Worm (Caenorhabditis elegans) whole organism, young adult: ENCODE measurements around the gene C49F8.3.
A peak's percentile ranks its signal among the peaks of the same experiment; 100 is the strongest.

Experiments
- C06A6.2 ChIP-seq: fragments of 200-800 bp; sonication (Bioruptor generic); conservative IDR thresholded peaks from 2 replicates; pipeline ENCODE4 v1.3.6; 2022; ENCODE audit warnings: missing genetic modification characterization, missing compliant biosample characterization
- F10E7.11 ChIP-seq: sonication (generic microtip); optimal IDR thresholded peaks from 2 replicates; lab custom pipeline; 2017; ENCODE audit warnings: mild to moderate bottlenecking, missing genetic modification characterization, moderate library complexity, missing compliant biosample characterization
- F22D6.2 ChIP-seq: sonication (generic microtip); optimal IDR thresholded peaks from 2 replicates; lab custom pipeline; 2016; ENCODE audit warnings: mild to moderate bottlenecking, missing genetic modification characterization, missing compliant biosample characterization
- F33H1.4 ChIP-seq: fragments of 200-800 bp; sonication (Bioruptor generic); IDR thresholded peaks from 2 replicates; pipeline ENCODE4 v1.3.6; 2022; ENCODE audit warnings: missing genetic modification reagents, missing genetic modification characterization, missing compliant biosample characterization
- F37B4.10 ChIP-seq: fragments of 200-800 bp; sonication (Bioruptor generic); IDR thresholded peaks from 2 replicates; pipeline ENCODE4 v1.3.6; 2022; ENCODE audit warnings: missing genetic modification characterization, missing compliant biosample characterization
- F39B2.1 ChIP-seq: fragments of 200-800 bp; sonication (Bioruptor generic); IDR thresholded peaks from 2 replicates; pipeline ENCODE4 v1.3.6; 2022; ENCODE audit warnings: missing genetic modification reagents, missing genetic modification characterization, missing compliant biosample characterization
- F52B5.7 ChIP-seq: sonication (generic microtip); optimal IDR thresholded peaks from 2 replicates; lab custom pipeline; 2016; ENCODE audit warnings: mild to moderate bottlenecking, missing genetic modification characterization, missing compliant biosample characterization
- F55B11.4 ChIP-seq: sonication (generic microtip); optimal IDR thresholded peaks from 2 replicates; lab custom pipeline; 2016; ENCODE audit warnings: missing compliant biosample characterization, missing genetic modification characterization, borderline replicate concordance; ENCODE audit not compliant: insufficient read depth
- Y56A3A.18 ChIP-seq: fragments of 200-800 bp; sonication (Bioruptor generic); IDR thresholded peaks from 2 replicates; pipeline ENCODE4 v1.3.6; 2022; ENCODE audit warnings: missing genetic modification reagents, missing genetic modification characterization, missing compliant biosample characterization
- Y95B8A.8 ChIP-seq: fragments of 200-800 bp; sonication (Bioruptor generic); IDR thresholded peaks from 2 replicates; pipeline ENCODE4 v1.3.6; 2022; ENCODE audit warnings: missing genetic modification reagents, missing genetic modification characterization, missing compliant biosample characterization
- akir-1 ChIP-seq: fragments of 200-800 bp; sonication (Bioruptor generic); optimal IDR thresholded peaks from 2 replicates; lab custom pipeline; 2018; ENCODE audit warnings: mild to moderate bottlenecking, missing genetic modification characterization, moderate library complexity, missing compliant biosample characterization
- aptf-2 ChIP-seq: fragments of 200-800 bp; sonication (Bioruptor generic); conservative IDR thresholded peaks from 2 replicates; pipeline ENCODE4 v1.3.6; 2022; ENCODE audit warnings: missing genetic modification reagents, missing genetic modification characterization, missing compliant biosample characterization
- aptf-3 ChIP-seq: fragments of 200-800 bp; sonication (Bioruptor generic); IDR thresholded peaks from 2 replicates; pipeline ENCODE4 v1.3.6; 2022; ENCODE audit warnings: missing genetic modification characterization, missing compliant biosample characterization
- bed-1 ChIP-seq: fragments of 200-800 bp; sonication (Bioruptor generic); IDR thresholded peaks from 2 replicates; pipeline ENCODE4 v1.3.6; 2022; ENCODE audit warnings: missing genetic modification reagents, missing genetic modification characterization, missing compliant biosample characterization
- ccch-3 ChIP-seq: fragments of 200-800 bp; sonication (Bioruptor generic); optimal IDR thresholded peaks from 2 replicates; lab custom pipeline; 2018; ENCODE audit warnings: mild to moderate bottlenecking, missing genetic modification characterization, missing compliant biosample characterization
- cebp-2 ChIP-seq: fragments of 200-800 bp; sonication (Bioruptor generic); IDR thresholded peaks from 2 replicates; pipeline ENCODE4 v1.3.6; 2022; ENCODE audit warnings: missing genetic modification characterization, missing compliant biosample characterization
- ceh-100 ChIP-seq: fragments of 200-800 bp; sonication (Bioruptor generic); IDR thresholded peaks from 2 replicates; pipeline ENCODE4 v1.3.6; 2022; ENCODE audit warnings: missing genetic modification reagents, missing genetic modification characterization, missing compliant biosample characterization
- chd-7 ChIP-seq: sonication (generic microtip); optimal IDR thresholded peaks from 2 replicates; lab custom pipeline; 2016; ENCODE audit warnings: mild to moderate bottlenecking, missing genetic modification characterization, moderate library complexity, missing compliant biosample characterization
- die-1 ChIP-seq: sonication (generic microtip); optimal IDR thresholded peaks from 2 replicates; lab custom pipeline; 2016; ENCODE audit warnings: missing genotype, mild to moderate bottlenecking, missing genetic modification characterization, missing compliant biosample characterization
- dox-1 ChIP-seq: fragments of 200-800 bp; sonication (Bioruptor generic); IDR thresholded peaks from 2 replicates; pipeline ENCODE4 v1.3.6; 2022; ENCODE audit warnings: missing genetic modification reagents, missing genetic modification characterization, missing compliant biosample characterization
- dpl-1 ChIP-seq: fragments of 150-350 bp; optimal IDR thresholded peaks from 2 replicates; lab custom pipeline; 2014; ENCODE audit warnings: missing biosample characterization, missing genetic modification reagents, missing genetic modification characterization
- efl-1 ChIP-seq: fragments of 150-350 bp; optimal IDR thresholded peaks from 2 replicates; lab custom pipeline; 2014; ENCODE audit warnings: missing biosample characterization, missing genetic modification reagents, missing genetic modification characterization
- egl-18 ChIP-seq: fragments of 200-800 bp; sonication (Bioruptor generic); IDR thresholded peaks from 2 replicates; pipeline ENCODE4 v1.3.6; 2022; ENCODE audit warnings: missing genetic modification reagents, missing genetic modification characterization, missing compliant biosample characterization
- egrh-3 ChIP-seq: fragments of 200-800 bp; sonication (Bioruptor generic); IDR thresholded peaks from 2 replicates; pipeline ENCODE4 v1.3.6; 2022; ENCODE audit warnings: missing genetic modification reagents, missing genetic modification characterization, missing compliant biosample characterization
- fkh-3 ChIP-seq: sonication (generic microtip); optimal IDR thresholded peaks from 2 replicates; lab custom pipeline; 2016; ENCODE audit warnings: mild to moderate bottlenecking, missing genetic modification characterization, missing compliant biosample characterization
- hmg-1.2 ChIP-seq: fragments of 200-800 bp; sonication (Bioruptor generic); IDR thresholded peaks from 2 replicates; pipeline ENCODE4 v1.3.6; 2022; ENCODE audit warnings: missing genetic modification reagents, missing genetic modification characterization, missing compliant biosample characterization
- hrde-1 ChIP-seq: sonication (generic microtip); optimal IDR thresholded peaks from 2 replicates; lab custom pipeline; 2016; ENCODE audit warnings: missing genetic modification characterization, mild to moderate bottlenecking, missing compliant biosample characterization, moderate library complexity, missing genotype, missing genetic modification reagents, borderline replicate concordance
- lag-1 ChIP-seq: fragments of 200-800 bp; sonication (Bioruptor generic); IDR thresholded peaks from 2 replicates; pipeline ENCODE4 v1.3.6; 2022; ENCODE audit warnings: missing genetic modification reagents, missing genetic modification characterization, missing compliant biosample characterization
- let-526 ChIP-seq: fragments of 200-800 bp; sonication (Bioruptor generic); IDR thresholded peaks from 2 replicates; pipeline ENCODE4 v1.3.6; 2022; ENCODE audit warnings: missing genetic modification reagents, missing genetic modification characterization, missing compliant biosample characterization
- lin-54 ChIP-seq: fragments of 200-800 bp; sonication (Bioruptor generic); optimal IDR thresholded peaks from 2 replicates; lab custom pipeline; 2018; ENCODE audit warnings: mild to moderate bottlenecking, missing genetic modification characterization, missing compliant biosample characterization
- lir-1 ChIP-seq: fragments of 200-800 bp; sonication (Bioruptor generic); conservative IDR thresholded peaks from 2 replicates; pipeline ENCODE4 v1.3.6; 2022; ENCODE audit warnings: missing genetic modification reagents, missing genetic modification characterization, missing compliant biosample characterization
- lsy-27 ChIP-seq: sonication (generic microtip); optimal IDR thresholded peaks from 2 replicates; lab custom pipeline; 2017; ENCODE audit warnings: missing genetic modification characterization, mild to moderate bottlenecking, missing compliant biosample characterization, antibody characterized with exemption, missing genotype, borderline replicate concordance; ENCODE audit not compliant: insufficient read depth
- madf-3 ChIP-seq: fragments of 200-800 bp; sonication (Bioruptor generic); IDR thresholded peaks from 2 replicates; pipeline ENCODE4 v1.3.6; 2022; ENCODE audit warnings: missing genetic modification reagents, missing genetic modification characterization, missing compliant biosample characterization
- mes-4 ChIP-seq: sonication (generic microtip); optimal IDR thresholded peaks from 2 replicates; lab custom pipeline; 2016; ENCODE audit warnings: missing genotype, missing genetic modification characterization, missing compliant biosample characterization
- mxl-1 ChIP-seq: sonication (generic microtip); optimal IDR thresholded peaks from 2 replicates; lab custom pipeline; 2016; ENCODE audit warnings: missing genetic modification characterization, missing compliant biosample characterization
- nfya-2 ChIP-seq: fragments of 200-800 bp; sonication (Bioruptor generic); IDR thresholded peaks from 2 replicates; pipeline ENCODE4 v1.3.6; 2022; ENCODE audit warnings: missing genetic modification reagents, missing genetic modification characterization, missing compliant biosample characterization
- nhr-120 ChIP-seq: fragments of 200-800 bp; sonication (Bioruptor generic); IDR thresholded peaks from 2 replicates; pipeline ENCODE4 v1.3.6; 2022; ENCODE audit warnings: missing genetic modification characterization, missing compliant biosample characterization
- pbrm-1 ChIP-seq: fragments of 200-800 bp; sonication (Bioruptor generic); IDR thresholded peaks from 2 replicates; pipeline ENCODE4 v1.3.6; 2022; ENCODE audit warnings: missing genetic modification reagents, missing genetic modification characterization, missing compliant biosample characterization
- pha-4 ChIP-seq: fragments of 150-350 bp; sonication (generic microtip); optimal IDR thresholded peaks from 2 replicates; lab custom pipeline; 2014; ENCODE audit warnings: missing biosample characterization, missing genetic modification reagents, missing genetic modification characterization
- rcor-1 ChIP-seq: fragments of 200-800 bp; sonication (Bioruptor generic); IDR thresholded peaks from 2 replicates; pipeline ENCODE4 v1.3.6; 2022; ENCODE audit warnings: missing genetic modification reagents, missing genetic modification characterization, missing compliant biosample characterization
- repo-1 ChIP-seq: sonication (generic microtip); optimal IDR thresholded peaks from 2 replicates; lab custom pipeline; 2017; ENCODE audit warnings: mild to moderate bottlenecking, missing genetic modification characterization, missing compliant biosample characterization
- sdz-38 ChIP-seq: sonication (generic microtip); optimal IDR thresholded peaks from 2 replicates; lab custom pipeline; 2016; ENCODE audit warnings: missing genotype, missing genetic modification characterization, missing compliant biosample characterization
- sea-2 ChIP-seq: fragments of 200-800 bp; sonication (Bioruptor generic); IDR thresholded peaks from 2 replicates; pipeline ENCODE4 v1.3.6; 2022; ENCODE audit warnings: missing genetic modification characterization, missing compliant biosample characterization
- snpc-3.4 ChIP-seq: sonication (generic microtip); optimal IDR thresholded peaks from 2 replicates; lab custom pipeline; 2017; ENCODE audit warnings: missing genetic modification characterization, mild to moderate bottlenecking, missing compliant biosample characterization, antibody characterized with exemption, moderate library complexity, missing genotype, missing genetic modification reagents
- snpc-4 ChIP-seq, 5 experiments: fragments of 150-350 bp in 1 of 5; sonication (generic microtip) in 4 of 5; optimal IDR thresholded peaks; 2 replicates each; lab custom pipeline; 2014 to 2018; ENCODE audit warnings: missing genetic modification characterization in 5 of 5, missing biosample characterization in 3 of 5, antibody characterized with exemption in 2 of 5, mild to moderate bottlenecking in 2 of 5, missing compliant biosample characterization in 2 of 5, missing genotype in 2 of 5, moderate library complexity in 2 of 5, missing genetic modification reagents in 1 of 5
- tbp1 ChIP-seq: fragments of 200-800 bp; sonication (Bioruptor generic); optimal IDR thresholded peaks from 2 replicates; lab custom pipeline; 2018; ENCODE audit warnings: mild to moderate bottlenecking, missing genetic modification characterization, missing compliant biosample characterization
- unc-130 ChIP-seq: sonication (generic microtip); optimal IDR thresholded peaks from 2 replicates; lab custom pipeline; 2016; ENCODE audit warnings: missing genetic modification reagents, missing genetic modification characterization, missing compliant biosample characterization
- zim-3 ChIP-seq: sonication (generic microtip); optimal IDR thresholded peaks from 2 replicates; lab custom pipeline; 2017; ENCODE audit warnings: mild to moderate bottlenecking, missing genetic modification characterization, moderate library complexity, missing compliant biosample characterization
- ztf-26 ChIP-seq: sonication (generic microtip); optimal IDR thresholded peaks from 2 replicates; lab custom pipeline; 2017; ENCODE audit warnings: missing genetic modification characterization, missing compliant biosample characterization
- ztf-6 ChIP-seq: fragments of 200-800 bp; sonication (Bioruptor generic); IDR thresholded peaks from 2 replicates; pipeline ENCODE4 v1.3.6; 2022; ENCODE audit warnings: missing genetic modification reagents, missing genetic modification characterization, missing compliant biosample characterization

The C49F8.3 gene

ce11 chrX:13353530-13353929 is 33.8 kb downstream of the C49F8.3 start:
- TF ChIP-seq sdz-38 (tag; lab: Kevin White, UChicago), result no peak
- no peak for TF ChIP-seq fkh-3
- TF ChIP-seq ceh-100, result no peak
- no peak for TF ChIP-seq F33H1.4 (GFP tag; lab: Robert Waterston, UW)
- TF ChIP-seq pha-4 (tag; lab: Kevin White, UChicago), result peak; percentile 41
- no peak for TF ChIP-seq F52B5.7 (tag; lab: Kevin White, UChicago)
- no peak for TF ChIP-seq nhr-120
- TF ChIP-seq hmg-1.2 (GFP tag; lab: Robert Waterston, UW), result no peak
- no peak for TF ChIP-seq F55B11.4 (tag; lab: Kevin White, UChicago)
- TF ChIP-seq F37B4.10, result no peak
- TF ChIP-seq egrh-3 (GFP tag; lab: Robert Waterston, UW), result no peak
- no peak for TF ChIP-seq pbrm-1 (GFP tag; lab: Robert Waterston, UW)
- TF ChIP-seq lin-54, result no peak
- no peak for TF ChIP-seq zim-3
- TF ChIP-seq ztf-26 (tag; lab: Kevin White, UChicago), result peak; percentile 89
- TF ChIP-seq akir-1 (GFP tag; lab: Kevin White, UChicago), result no peak
- TF ChIP-seq cebp-2 (GFP tag; lab: Robert Waterston, UW), result no peak
- TF ChIP-seq nfya-2 (GFP tag; lab: Robert Waterston, UW), result no peak
- TF ChIP-seq C06A6.2, result no peak
- no peak for TF ChIP-seq aptf-2 (GFP tag; lab: Robert Waterston, UW)
- TF ChIP-seq egl-18 (GFP tag; lab: Robert Waterston, UW), result no peak
- no peak for TF ChIP-seq aptf-3 (GFP tag; lab: Robert Waterston, UW)
- peak; percentile 50 for TF ChIP-seq chd-7 (tag; lab: Kevin White, UChicago)
- TF ChIP-seq ztf-6 (GFP tag; lab: Robert Waterston, UW), result no peak
- no peak for TF ChIP-seq madf-3
- TF ChIP-seq snpc-4 (GFP tag; optimal IDR thresholded peaks at IDR 0.05; lab: Kevin White, UChicago), result no peak
- TF ChIP-seq snpc-4 (tag; optimal IDR thresholded peaks at IDR 0.05; lab: Kevin White, UChicago), result peak in 2 of 4 experiments; percentile 22 to 23
- peak; percentile 29 for TF ChIP-seq tbp1 (GFP tag; lab: Kevin White, UChicago)
- TF ChIP-seq lir-1 (GFP tag; lab: Robert Waterston, UW), result no peak
- TF ChIP-seq F39B2.1 (GFP tag; lab: Robert Waterston, UW), result no peak
- TF ChIP-seq dox-1, result 0 out of 2 replicates have a peak, but pooled peaks have one; percentile 6
- no peak for TF ChIP-seq unc-130 (GFP tag; lab: Kevin White, UChicago)
- TF ChIP-seq Y56A3A.18 (GFP tag; lab: Robert Waterston, UW), result no peak
- no peak for TF ChIP-seq Y95B8A.8 (GFP tag; lab: Robert Waterston, UW)
- TF ChIP-seq lag-1, result no peak
- no peak for TF ChIP-seq dpl-1 (GFP tag; lab: Kevin White, UChicago)
- no peak for TF ChIP-seq lsy-27 (tag; lab: Kevin White, UChicago)
- no peak for TF ChIP-seq repo-1 (tag; lab: Kevin White, UChicago)
- no peak for TF ChIP-seq rcor-1 (GFP tag; lab: Robert Waterston, UW)
- no peak for TF ChIP-seq sea-2 (GFP tag; lab: Robert Waterston, UW)
- no peak for TF ChIP-seq bed-1 (GFP tag; lab: Robert Waterston, UW)
- TF ChIP-seq F10E7.11, result no peak
- no peak for TF ChIP-seq let-526
- no peak for TF ChIP-seq efl-1 (GFP tag; lab: Kevin White, UChicago)
- no peak for TF ChIP-seq mxl-1 (tag; lab: Kevin White, UChicago)
- TF ChIP-seq snpc-3.4 (tag; lab: Kevin White, UChicago), result no peak
- TF ChIP-seq hrde-1 (tag; lab: Kevin White, UChicago), result no peak
- no peak for TF ChIP-seq ccch-3
- no peak for TF ChIP-seq die-1 (tag; lab: Kevin White, UChicago)
- TF ChIP-seq F22D6.2 (tag; lab: Kevin White, UChicago), result peak; percentile 53
- TF ChIP-seq mes-4 (tag; lab: Kevin White, UChicago), result no peak
